Fruit fly (Drosophila melanogaster) whole organism, adult: Measurements from ENCODE around the gene Proc-R.

Experiments
- CG11617 ChIP-seq: fragments of 200-800 bp; sonication (Bioruptor generic); optimal IDR thresholded peaks from 2 replicates; lab custom pipeline; 2017; ENCODE audit warnings: mild to moderate bottlenecking, missing biosample characterization, missing genetic modification reagents, missing genetic modification characterization
- CG12768 ChIP-seq: fragments of 200-800 bp; sonication (Bioruptor generic); optimal IDR thresholded peaks from 2 replicates; lab custom pipeline; 2017; ENCODE audit warnings: missing biosample characterization, missing genetic modification characterization, mild to moderate bottlenecking, moderate library complexity, missing genetic modification reagents
- CG14711 ChIP-seq: fragments of 200-800 bp; sonication (Bioruptor generic); optimal IDR thresholded peaks from 2 replicates; lab custom pipeline; 2018; ENCODE audit warnings: missing biosample characterization, mild to moderate bottlenecking, missing genetic modification characterization, moderate library complexity
- CG1620 ChIP-seq: fragments of 200-800 bp; sonication (Bioruptor generic); optimal IDR thresholded peaks from 2 replicates; lab custom pipeline; 2016; ENCODE audit warnings: missing biosample characterization, missing genetic modification characterization
- CG33017 ChIP-seq: fragments of 200-800 bp; sonication (Bioruptor generic); optimal IDR thresholded peaks from 2 replicates; lab custom pipeline; 2018; ENCODE audit warnings: missing biosample characterization, mild to moderate bottlenecking, missing genetic modification characterization, moderate library complexity
- CG5204 ChIP-seq: fragments of 200-800 bp; sonication (Bioruptor generic); optimal IDR thresholded peaks from 2 replicates; lab custom pipeline; 2016; ENCODE audit warnings: missing biosample characterization, missing genetic modification characterization
- CG7045 ChIP-seq: fragments of 200-800 bp; sonication (Bioruptor generic); optimal IDR thresholded peaks from 2 replicates; lab custom pipeline; 2017; ENCODE audit warnings: missing biosample characterization, mild to moderate bottlenecking, missing genetic modification characterization
- CG7101 ChIP-seq: fragments of 200-800 bp; sonication (Bioruptor generic); optimal IDR thresholded peaks from 2 replicates; lab custom pipeline; 2018; ENCODE audit warnings: missing biosample characterization, mild to moderate bottlenecking, missing genetic modification characterization, moderate library complexity
- Clk ChIP-seq: fragments of 200-800 bp; sonication (Bioruptor generic); optimal IDR thresholded peaks from 2 replicates; lab custom pipeline; 2017; ENCODE audit warnings: missing biosample characterization, missing genetic modification characterization
- Crg-1 ChIP-seq: fragments of 200-800 bp; sonication (Bioruptor generic); optimal IDR thresholded peaks from 2 replicates; lab custom pipeline; 2016; ENCODE audit warnings: missing biosample characterization, missing genetic modification characterization
- Hr96 ChIP-seq: fragments of 200-800 bp; sonication (Bioruptor generic); optimal IDR thresholded peaks from 2 replicates; lab custom pipeline; 2016; ENCODE audit warnings: missing biosample characterization, missing genetic modification characterization
- Mnt ChIP-seq: fragments of 200-800 bp; sonication (Bioruptor generic); optimal IDR thresholded peaks from 2 replicates; lab custom pipeline; 2016; ENCODE audit warnings: missing biosample characterization, mild to moderate bottlenecking, missing genetic modification characterization
- bab1 ChIP-seq: fragments of 200-800 bp; sonication (Bioruptor generic); optimal IDR thresholded peaks from 3 replicates; lab custom pipeline; 2019; ENCODE audit warnings: missing biosample characterization, mild to moderate bottlenecking, missing genetic modification characterization, moderate library complexity
- cic ChIP-seq: fragments of 200-800 bp; sonication (Bioruptor generic); optimal IDR thresholded peaks from 2 replicates; lab custom pipeline; 2017; ENCODE audit warnings: missing biosample characterization, mild to moderate bottlenecking, missing genetic modification characterization, moderate library complexity
- cnc ChIP-seq, 2 experiments: fragments of >200 bp; optimal IDR thresholded peaks; 2 replicates each; lab custom pipeline; 2017
- kay ChIP-seq: fragments of 200-800 bp; sonication (Bioruptor generic); peaks from one replicate; lab custom pipeline; 2016; ENCODE audit warnings: missing biosample characterization, missing genetic modification characterization, borderline replicate concordance
- ovo ChIP-seq: fragments of 200-800 bp; sonication (Bioruptor generic); optimal IDR thresholded peaks from 2 replicates; lab custom pipeline; 2016; ENCODE audit warnings: missing biosample characterization, missing genetic modification characterization
- pad ChIP-seq: fragments of 200-800 bp; sonication (Bioruptor generic); optimal IDR thresholded peaks from 3 replicates; lab custom pipeline; 2017; ENCODE audit warnings: missing biosample characterization, missing genetic modification characterization, mild to moderate bottlenecking, moderate library complexity, missing genetic modification reagents
- tj ChIP-seq: fragments of 200-800 bp; sonication (Bioruptor generic); optimal IDR thresholded peaks from 3 replicates; lab custom pipeline; 2017; ENCODE audit warnings: missing biosample characterization, mild to moderate bottlenecking, missing genetic modification characterization, moderate library complexity
- toe ChIP-seq: fragments of 200-800 bp; sonication (Bioruptor generic); optimal IDR thresholded peaks from 2 replicates; lab custom pipeline; 2016; ENCODE audit warnings: missing biosample characterization, missing genetic modification characterization

Gene Proc-R

DNA sequence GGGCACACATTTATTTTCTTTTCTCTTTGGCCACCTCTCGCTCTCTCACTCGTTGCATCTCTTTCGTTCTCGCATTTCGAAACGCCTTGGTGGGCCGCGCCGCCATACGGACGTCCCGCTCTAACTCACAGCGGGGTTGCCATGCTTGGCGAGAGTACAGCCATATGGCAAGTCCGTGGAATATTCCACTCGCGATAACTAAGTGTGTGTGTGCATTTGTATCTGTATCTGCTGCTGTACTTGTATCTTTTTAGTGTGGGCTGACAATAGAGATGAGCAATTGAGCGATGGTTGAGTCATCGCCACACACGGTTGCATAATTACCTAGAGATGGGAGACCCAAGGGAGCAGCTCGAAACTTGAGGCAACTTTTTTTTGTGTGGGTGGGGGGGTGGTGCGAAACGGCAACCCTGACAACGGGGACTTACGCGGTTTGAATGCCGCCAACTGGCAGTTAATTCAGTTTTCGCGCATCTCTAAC, 23.2 kb upstream of the Proc-R start:
- peak; percentile 99 for TF ChIP-seq kay (GFP tag; lab: Kevin White, UChicago)
- TF ChIP-seq Crg-1 (GFP tag; lab: Kevin White, UChicago): peak; percentile 77
- TF ChIP-seq CG33017: peak; percentile 75
- peak; percentile 86 for TF ChIP-seq Mnt (GFP tag; lab: Kevin White, UChicago)
- TF ChIP-seq CG11617 (GFP tag; lab: Kevin White, UChicago): peak; percentile 88
- TF ChIP-seq toe (GFP tag; lab: Kevin White, UChicago): peak; percentile 80
- peak; percentile 79 for TF ChIP-seq tj (GFP tag; lab: Kevin White, UChicago)
- peak; percentile 55 for TF ChIP-seq Clk (GFP tag; lab: Kevin White, UChicago)
- TF ChIP-seq CG5204: peak; percentile 75
- peak; percentile 93 for TF ChIP-seq bab1
- TF ChIP-seq ovo (GFP tag; lab: Kevin White, UChicago): peak; percentile 67
- TF ChIP-seq CG7045 (GFP tag; lab: Kevin White, UChicago): peak; percentile 76
- TF ChIP-seq cic: peak; percentile 75
- TF ChIP-seq CG14711 (tag; lab: Kevin White, UChicago): peak; percentile 96
- no peak for TF ChIP-seq cnc (optimal IDR thresholded peaks at IDR 0.05; lab: Kevin White, UChicago)
- TF ChIP-seq CG7101 (tag; lab: Kevin White, UChicago): peak; percentile 89
- peak; percentile 84 for TF ChIP-seq pad (GFP tag; lab: Kevin White, UChicago)
- TF ChIP-seq CG12768: peak; percentile 73
- TF ChIP-seq Hr96: peak; percentile 93
- TF ChIP-seq CG1620 (GFP tag; lab: Kevin White, UChicago): peak; percentile 95

DNA sequence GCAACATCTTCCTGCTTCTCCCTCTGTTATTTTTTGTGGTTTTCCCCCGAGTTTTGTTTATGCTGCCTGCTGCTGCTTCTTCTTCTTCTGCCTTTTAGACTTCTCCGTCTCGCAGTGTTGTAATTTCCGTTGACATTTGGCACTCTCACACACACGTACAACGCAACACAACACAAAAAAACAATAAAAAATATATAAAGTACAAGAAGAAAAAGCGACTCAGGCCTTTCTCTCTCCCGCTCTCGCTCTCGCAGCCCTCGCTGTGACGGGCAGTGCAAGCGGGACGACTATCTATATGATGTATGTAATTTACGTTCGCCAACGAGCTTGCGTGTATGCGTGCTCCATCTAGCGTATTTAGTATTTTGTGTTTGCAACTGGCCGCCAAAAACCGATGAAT, 21.6 kb upstream of the Proc-R start:
- no peak for TF ChIP-seq CG5204
- TF ChIP-seq tj (GFP tag; lab: Kevin White, UChicago): peak; percentile 86
- no peak for TF ChIP-seq Hr96
- no peak for TF ChIP-seq Crg-1 (GFP tag; lab: Kevin White, UChicago)
- TF ChIP-seq cic: peak; percentile 61
- peak; percentile 40 for TF ChIP-seq CG7101 (tag; lab: Kevin White, UChicago)
- TF ChIP-seq CG11617 (GFP tag; lab: Kevin White, UChicago): peak; percentile 69
- no peak for TF ChIP-seq ovo (GFP tag; lab: Kevin White, UChicago)
- TF ChIP-seq CG1620 (GFP tag; lab: Kevin White, UChicago): no peak
- peak; percentile 14 for TF ChIP-seq bab1
- no peak for TF ChIP-seq toe (GFP tag; lab: Kevin White, UChicago)
- TF ChIP-seq CG33017: no peak
- TF ChIP-seq CG7045 (GFP tag; lab: Kevin White, UChicago): peak; percentile 43
- no peak for TF ChIP-seq cnc (optimal IDR thresholded peaks at IDR 0.05; lab: Kevin White, UChicago)
- TF ChIP-seq kay (GFP tag; lab: Kevin White, UChicago): peak; percentile 87
- TF ChIP-seq pad (GFP tag; lab: Kevin White, UChicago): peak; percentile 63
- TF ChIP-seq Mnt (GFP tag; lab: Kevin White, UChicago): peak; percentile 61
- peak; percentile 57 for TF ChIP-seq CG12768

DNA sequence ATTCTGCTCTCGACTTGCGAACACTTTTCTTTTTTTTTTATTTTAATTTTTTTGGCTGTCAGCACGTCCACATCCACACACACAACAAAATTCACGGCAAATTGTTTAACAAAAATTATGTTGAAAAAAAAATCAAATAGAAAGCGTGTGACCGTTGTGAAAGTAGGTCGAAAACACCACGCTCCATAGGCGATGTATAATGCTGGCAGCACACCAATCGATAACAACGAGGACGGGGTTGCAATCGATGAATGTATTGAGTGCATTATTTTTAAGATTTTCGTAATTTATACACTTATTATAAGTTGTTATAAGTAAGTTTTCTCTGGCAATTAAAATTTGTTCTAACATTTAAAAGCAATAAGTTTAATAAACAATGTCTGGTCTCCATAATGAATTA, 21.0 kb upstream of the Proc-R start, which contains the start of gene Pp2C1:
Gene Pp2C1 (minus strand): TSS at position 181 of the 400 bp plus-strand sequence.
- TF ChIP-seq cic (no peak), toe (GFP tag; lab: Kevin White, UChicago) (peak; percentile 18)

DNA sequence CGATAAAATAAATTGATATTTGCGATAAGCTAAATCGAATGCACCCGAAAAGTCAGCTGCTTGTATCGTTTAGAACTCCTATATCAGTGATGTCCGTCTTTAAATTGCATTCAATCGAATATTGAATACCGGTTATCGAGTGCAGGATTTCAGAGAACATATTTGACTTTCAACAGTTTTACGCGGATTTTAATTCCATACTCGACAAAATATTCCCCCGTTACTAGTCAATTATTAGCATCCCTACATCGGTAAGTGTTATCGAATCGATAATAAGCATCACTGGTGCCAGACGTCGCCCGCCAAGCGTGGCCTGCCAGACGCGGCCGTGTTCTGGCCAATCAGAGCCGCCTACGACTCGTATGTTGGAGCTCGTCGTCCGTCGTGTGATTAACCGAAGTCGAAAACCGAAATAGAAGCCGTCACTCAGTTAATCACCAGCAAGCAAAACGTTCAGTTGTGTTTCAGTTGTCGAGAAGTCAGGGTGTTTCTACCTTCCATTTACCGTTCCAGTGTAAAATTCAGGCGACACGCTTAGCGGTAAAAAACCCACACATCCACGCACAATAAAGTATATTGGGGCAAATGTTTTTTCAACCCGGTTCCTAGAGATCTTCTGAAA, 19.8 kb upstream of the Proc-R start, which contains the start of gene ctp:
Gene ctp (plus strand): TSS at position 23 of the 622 bp plus-strand sequence.
- no peak for TF ChIP-seq Clk (GFP tag; lab: Kevin White, UChicago)
- peak; percentile 4 for TF ChIP-seq CG7045 (GFP tag; lab: Kevin White, UChicago)
- no peak for TF ChIP-seq kay (GFP tag; lab: Kevin White, UChicago)
- TF ChIP-seq tj (GFP tag; lab: Kevin White, UChicago): peak; percentile 72
- peak; percentile 77 for TF ChIP-seq Mnt (GFP tag; lab: Kevin White, UChicago)
- TF ChIP-seq pad (GFP tag; lab: Kevin White, UChicago): peak; percentile 66
- peak; percentile 51 for TF ChIP-seq CG33017
- TF ChIP-seq cnc (optimal IDR thresholded peaks at IDR 0.05; lab: Kevin White, UChicago): no peak
- TF ChIP-seq CG14711 (tag; lab: Kevin White, UChicago): peak; percentile 44
- TF ChIP-seq bab1: peak; percentile 90
- peak; percentile 72 for TF ChIP-seq Hr96
- peak; percentile 59 for TF ChIP-seq toe (GFP tag; lab: Kevin White, UChicago)
- TF ChIP-seq cic: peak; percentile 29
- TF ChIP-seq CG7101 (tag; lab: Kevin White, UChicago): peak; percentile 59
- TF ChIP-seq CG12768: peak; percentile 26
- peak; percentile 44 for TF ChIP-seq Crg-1 (GFP tag; lab: Kevin White, UChicago)
- peak; percentile 92 for TF ChIP-seq ovo (GFP tag; lab: Kevin White, UChicago)
- TF ChIP-seq CG11617 (GFP tag; lab: Kevin White, UChicago): peak; percentile 53
- peak; percentile 77 for TF ChIP-seq CG1620 (GFP tag; lab: Kevin White, UChicago)
- TF ChIP-seq CG5204: peak; percentile 68

DNA sequence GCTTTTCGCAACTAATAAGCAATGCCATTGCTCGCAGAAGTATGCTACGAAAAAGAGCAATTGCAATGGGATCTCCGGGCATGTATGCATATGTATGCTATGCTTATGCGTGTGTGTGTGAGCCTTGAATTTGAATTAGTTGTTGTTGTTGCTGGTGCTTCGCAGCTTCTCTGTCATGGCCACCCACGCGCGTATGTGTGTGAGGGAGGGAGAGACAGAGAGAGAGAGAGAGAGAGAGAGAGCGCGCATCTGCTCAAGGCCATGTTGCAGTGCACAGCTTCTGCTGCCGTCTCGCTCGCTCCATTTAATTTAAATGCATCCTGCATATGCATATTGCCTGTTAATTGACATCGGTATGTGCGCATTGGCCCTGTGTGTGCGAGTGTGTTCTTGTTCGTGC, 16.9 kb upstream of the Proc-R start:
- TF ChIP-seq CG33017: no peak
- no peak for TF ChIP-seq Hr96
- no peak for TF ChIP-seq CG1620 (GFP tag; lab: Kevin White, UChicago)
- no peak for TF ChIP-seq kay (GFP tag; lab: Kevin White, UChicago)
- TF ChIP-seq Clk (GFP tag; lab: Kevin White, UChicago): no peak
- no peak for TF ChIP-seq Crg-1 (GFP tag; lab: Kevin White, UChicago)

DNA sequence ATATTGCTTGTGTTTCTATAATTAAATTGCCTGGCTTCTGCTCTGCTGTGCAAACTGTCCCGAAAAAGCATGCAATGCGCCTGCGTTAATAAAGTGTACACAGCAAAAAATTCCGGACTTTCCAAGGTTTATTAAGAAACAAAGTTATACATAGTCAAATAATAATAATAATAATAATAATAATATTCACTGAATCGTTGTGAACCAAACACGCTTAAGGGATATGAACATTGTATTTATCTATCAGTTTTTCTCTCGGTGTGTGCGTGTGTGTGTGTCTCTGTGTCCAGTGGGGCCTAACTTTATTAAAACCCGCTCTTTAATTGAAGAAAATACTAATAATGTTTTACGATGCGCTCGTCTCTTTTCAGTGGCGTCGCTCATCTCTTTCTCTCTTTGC, 16.5 kb upstream of the Proc-R start:
- peak; percentile 60 for TF ChIP-seq CG7101 (tag; lab: Kevin White, UChicago)
- no peak for TF ChIP-seq cnc (optimal IDR thresholded peaks at IDR 0.05; lab: Kevin White, UChicago)
- TF ChIP-seq bab1: no peak
- TF ChIP-seq CG11617 (GFP tag; lab: Kevin White, UChicago): no peak
- peak; percentile 11 for TF ChIP-seq tj (GFP tag; lab: Kevin White, UChicago)
- no peak for TF ChIP-seq Crg-1 (GFP tag; lab: Kevin White, UChicago)
- no peak for TF ChIP-seq CG5204
- TF ChIP-seq Mnt (GFP tag; lab: Kevin White, UChicago): peak; percentile 3
- no peak for TF ChIP-seq ovo (GFP tag; lab: Kevin White, UChicago)
- TF ChIP-seq CG14711 (tag; lab: Kevin White, UChicago): peak; percentile 63
- TF ChIP-seq pad (GFP tag; lab: Kevin White, UChicago): no peak
- TF ChIP-seq CG1620 (GFP tag; lab: Kevin White, UChicago): no peak
- TF ChIP-seq CG7045 (GFP tag; lab: Kevin White, UChicago): peak; percentile 62
- peak; percentile 47 for TF ChIP-seq CG33017
- TF ChIP-seq toe (GFP tag; lab: Kevin White, UChicago): no peak
- TF ChIP-seq CG12768: peak; percentile 42
- TF ChIP-seq Hr96: no peak
- TF ChIP-seq kay (GFP tag; lab: Kevin White, UChicago): no peak
